Fruit fly (Drosophila melanogaster) whole organism: ENCODE data around the gene Cyp28a5.

Experiments
- Dll ChIP-seq: fragments of >200 bp; optimal IDR thresholded peaks from 2 replicates; lab custom pipeline; 2017
- psq ChIP-seq: fragments of >200 bp; optimal IDR thresholded peaks from 2 replicates; lab custom pipeline; 2017

dm6 chr2L:14010410-14010809, 33.3 kb downstream of the Cyp28a5 start:
- no peak for TF ChIP-seq psq
- TF ChIP-seq Dll (lab: Kevin White, UChicago), result no peak
